Worm (Caenorhabditis elegans): Measurements from ENCODE around the gene ZC239.13.

DNA sequence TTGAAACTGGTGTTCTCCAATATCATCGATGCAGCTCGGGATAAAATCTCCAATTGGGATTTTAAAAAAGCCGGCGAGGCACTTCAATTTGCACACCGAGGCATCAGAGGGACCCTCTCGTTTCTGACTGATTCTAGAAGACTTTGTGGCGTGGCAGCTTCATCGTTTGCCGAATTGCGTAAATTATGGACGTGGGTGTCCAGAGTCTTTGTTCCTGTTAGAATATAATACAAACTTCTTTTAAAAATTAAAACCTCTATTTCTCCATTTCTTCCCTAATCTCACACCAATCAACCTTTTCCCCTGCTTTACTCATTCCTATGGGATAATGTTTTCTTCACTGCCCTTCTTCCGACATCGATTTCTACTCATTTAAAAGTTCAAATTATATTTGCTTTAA lies 12.3 kb downstream of the ZC239.13 start, which contains the start of gene ZC239.5:
- TF ChIP-seq ztf-11 (tag; optimal IDR thresholded peaks at IDR 0.05) (no peak), elt-1 (tag; optimal IDR thresholded peaks at IDR 0.05) (no peak), nfya-1 (tag; optimal IDR thresholded peaks at IDR 0.05; ENCODE audit: insufficient read depth) (no peak), fkh-10 (GFP tag; optimal IDR thresholded peaks at IDR 0.05) (no peak), mdl-1 (tag; optimal IDR thresholded peaks at IDR 0.05) (no peak), ceh-9 (tag; optimal IDR thresholded peaks at IDR 0.05) (no peak), fkh-2 (tag; optimal IDR thresholded peaks at IDR 0.05) (no peak), tbx-2 (tag; optimal IDR thresholded peaks at IDR 0.05) (no peak)
